Worm (Caenorhabditis elegans): ENCODE data around the gene far-2.

DNA sequence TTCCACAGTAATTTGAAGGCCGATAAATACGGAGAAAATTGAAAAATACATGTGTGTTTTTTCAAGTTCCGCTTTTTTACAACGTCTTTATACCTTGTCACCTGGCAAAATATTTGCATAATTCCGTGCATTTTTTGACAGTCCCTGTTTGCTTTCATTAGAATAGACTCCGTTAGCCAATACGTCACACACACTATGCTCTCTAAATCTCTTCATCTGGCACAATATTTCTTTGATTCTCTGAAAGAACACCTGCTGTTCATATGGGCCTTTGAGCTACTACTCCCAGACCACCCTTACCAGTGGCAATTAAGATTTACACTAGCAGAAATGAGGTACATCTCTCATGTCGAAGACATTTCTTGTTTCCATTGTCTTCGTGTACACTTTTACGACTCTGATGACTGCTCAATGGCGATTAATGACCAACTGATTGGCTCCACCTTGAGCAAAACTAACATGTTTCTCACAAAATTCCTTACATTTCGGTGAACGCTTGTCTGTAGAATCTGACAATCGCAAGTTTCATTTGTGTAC, 36.8 kb downstream of the far-2 start, which contains the start of gene grl-11:
- TF ChIP-seq zfp-3 (GFP tag; conservative IDR thresholded peaks at IDR 0.05) (no peak), arid-1 (GFP tag; conservative IDR thresholded peaks at IDR 0.05) (no peak), gei-8 (GFP tag; optimal IDR thresholded peaks at IDR 0.05) (no peak), lin-39 (tag; optimal IDR thresholded peaks at IDR 0.05) (no peak), fkh-10 (GFP tag; optimal IDR thresholded peaks at IDR 0.05) (no peak), ceh-82 (tag; optimal IDR thresholded peaks at IDR 0.05) (no peak), nhr-77 (tag; optimal IDR thresholded peaks at IDR 0.05) (no peak), lin-29 (GFP tag; IDR thresholded peaks at IDR 0.05) (no peak), unc-62 (GFP tag; optimal IDR thresholded peaks at IDR 0.05 in 1 of 2) (peak in 1 of 2 experiments; percentile 81), unc-62 (tag; optimal IDR thresholded peaks at IDR 0.05) (no peak), lir-3 (tag; optimal IDR thresholded peaks at IDR 0.05) (no peak)
